Fruit fly (Drosophila melanogaster) whole organism, embryonic: ENCODE measurements around the gene scpr-A.

Experiments
- CG10366 ChIP-seq: fragments of 200-800 bp; sonication (Bioruptor generic); IDR thresholded peaks from 2 replicates; pipeline ENCODE4 v1.3.6; 2022; ENCODE audit warnings: missing biosample characterization, missing genetic modification characterization
- CG10431 ChIP-seq: fragments of 200-800 bp; sonication (Bioruptor generic); optimal IDR thresholded peaks from 3 replicates; lab custom pipeline; 2018; ENCODE audit warnings: missing biosample characterization, mild to moderate bottlenecking, missing genetic modification characterization
- CG11085 ChIP-seq: fragments of 200-800 bp; sonication (Bioruptor generic); IDR thresholded peaks from 2 replicates; pipeline ENCODE4 v1.3.6; 2022; ENCODE audit warnings: missing biosample characterization, missing genetic modification characterization
- CG11093 ChIP-seq: fragments of 200-800 bp; sonication (Bioruptor generic); IDR thresholded peaks from 3 replicates; pipeline ENCODE4 v1.3.6; 2022; ENCODE audit warnings: missing biosample characterization, missing genetic modification characterization
- CG12219 ChIP-seq: fragments of 200-800 bp; sonication (Bioruptor generic); optimal IDR thresholded peaks from 3 replicates; lab custom pipeline; 2018; ENCODE audit warnings: missing biosample characterization, mild to moderate bottlenecking, missing genetic modification characterization
- CG13424 ChIP-seq: fragments of 200-800 bp; sonication (Bioruptor generic); optimal IDR thresholded peaks from 2 replicates; lab custom pipeline; 2019; ENCODE audit warnings: missing biosample characterization, mild to moderate bottlenecking, missing genetic modification characterization, moderate library complexity
- CG13624 ChIP-seq: fragments of 200-800 bp; sonication (Bioruptor generic); optimal IDR thresholded peaks from 2 replicates; lab custom pipeline; 2016; ENCODE audit warnings: missing biosample characterization, missing genetic modification characterization
- CG13894 ChIP-seq: fragments of 200-800 bp; sonication (Bioruptor generic); optimal IDR thresholded peaks from 3 replicates; lab custom pipeline; 2018; ENCODE audit warnings: missing biosample characterization, mild to moderate bottlenecking, missing genetic modification characterization, moderate library complexity
- CG14667 ChIP-seq: fragments of 200-800 bp; sonication (Bioruptor generic); IDR thresholded peaks from 2 replicates; pipeline ENCODE4 v1.3.6; 2022; ENCODE audit warnings: missing biosample characterization, missing genetic modification characterization
- CG15073 ChIP-seq: fragments of 200-800 bp; sonication (Bioruptor generic); optimal IDR thresholded peaks from 2 replicates; lab custom pipeline; 2016; ENCODE audit warnings: missing biosample characterization, missing genetic modification characterization
- CG1603 ChIP-seq: fragments of 200-800 bp; sonication (Bioruptor generic); optimal IDR thresholded peaks from 2 replicates; lab custom pipeline; 2019; ENCODE audit warnings: missing biosample characterization, mild to moderate bottlenecking, missing genetic modification characterization, moderate library complexity
- CG17912 ChIP-seq: fragments of 200-800 bp; sonication (Bioruptor generic); optimal IDR thresholded peaks from 2 replicates; lab custom pipeline; 2018; ENCODE audit warnings: missing biosample characterization, mild to moderate bottlenecking, missing genetic modification characterization
- CG1792 ChIP-seq: fragments of 200-800 bp; sonication (Bioruptor generic); optimal IDR thresholded peaks from 2 replicates; lab custom pipeline; 2016; ENCODE audit warnings: missing biosample characterization, missing genetic modification characterization
- CG30431 ChIP-seq: fragments of 200-800 bp; sonication (Bioruptor generic); optimal IDR thresholded peaks from 2 replicates; lab custom pipeline; 2017; ENCODE audit warnings: missing biosample characterization, missing genetic modification characterization
- CG32767 ChIP-seq: fragments of 200-800 bp; sonication (Bioruptor generic); IDR thresholded peaks from 2 replicates; pipeline ENCODE4 v1.3.6; 2022; ENCODE audit warnings: missing biosample characterization, missing genetic modification characterization
- CG4404 ChIP-seq: fragments of 200-800 bp; sonication (Bioruptor generic); IDR thresholded peaks from 2 replicates; pipeline ENCODE4 v1.3.6; 2022; ENCODE audit warnings: missing biosample characterization, missing genetic modification characterization
- CG4707 ChIP-seq: fragments of 200-800 bp; sonication (Bioruptor generic); optimal IDR thresholded peaks from 2 replicates; lab custom pipeline; 2018; ENCODE audit warnings: missing biosample characterization, mild to moderate bottlenecking, missing genetic modification characterization, moderate library complexity
- CG6854 ChIP-seq: fragments of 200-800 bp; sonication (Bioruptor generic); optimal IDR thresholded peaks from 3 replicates; lab custom pipeline; 2017; ENCODE audit warnings: missing biosample characterization, mild to moderate bottlenecking, missing genetic modification characterization
- CG7745 ChIP-seq: fragments of 200-800 bp; sonication (Bioruptor generic); optimal IDR thresholded peaks from 2 replicates; lab custom pipeline; 2018; ENCODE audit warnings: missing biosample characterization, mild to moderate bottlenecking, missing genetic modification characterization, moderate library complexity
- CG7839 ChIP-seq: fragments of 200-800 bp; sonication (Bioruptor generic); optimal IDR thresholded peaks from 3 replicates; lab custom pipeline; 2018; ENCODE audit warnings: missing biosample characterization, mild to moderate bottlenecking, missing genetic modification characterization, moderate library complexity
- CG7963 ChIP-seq: fragments of 200-800 bp; sonication (Bioruptor generic); IDR thresholded peaks from 3 replicates; pipeline ENCODE4 v1.3.6; 2022; ENCODE audit warnings: missing biosample characterization, missing genetic modification characterization; ENCODE audit not compliant: partially characterized antibody
- CG9215 ChIP-seq: fragments of 200-800 bp; sonication (Bioruptor generic); IDR thresholded peaks from 2 replicates; pipeline ENCODE4 v1.3.6; 2022; ENCODE audit warnings: missing biosample characterization, missing genetic modification characterization
- Dip3 ChIP-seq: fragments of 200-800 bp; sonication (Bioruptor generic); optimal IDR thresholded peaks from 3 replicates; lab custom pipeline; 2016; ENCODE audit warnings: missing biosample characterization, missing genetic modification characterization
- Ets97D ChIP-seq: fragments of 200-800 bp; sonication (Bioruptor generic); optimal IDR thresholded peaks from 3 replicates; lab custom pipeline; 2016; ENCODE audit warnings: missing biosample characterization, missing genetic modification characterization
- H2.0 ChIP-seq: fragments of 200-800 bp; sonication (Bioruptor generic); IDR thresholded peaks from 2 replicates; pipeline ENCODE4 v1.3.6; 2022; ENCODE audit warnings: missing biosample characterization, missing genetic modification characterization
- Hr51 ChIP-seq, 2 experiments: fragments of 200-800 bp; sonication (Bioruptor generic); optimal IDR thresholded peaks; 2 replicates in 1 of 2; 3 replicates in 1 of 2; lab custom pipeline; 2016 to 2018; ENCODE audit warnings: missing biosample characterization in 2 of 2, missing genetic modification characterization in 2 of 2, mild to moderate bottlenecking in 1 of 2, moderate library complexity in 1 of 2
- NFAT ChIP-seq: fragments of 200-800 bp; sonication (Bioruptor generic); IDR thresholded peaks from 2 replicates; pipeline ENCODE4 v1.3.6; 2022; ENCODE audit warnings: missing biosample characterization, missing genetic modification characterization
- Sin3A ChIP-seq: fragments of >200 bp; optimal IDR thresholded peaks from 2 replicates; lab custom pipeline; 2018
- Sry-δ ChIP-seq: fragments of 200-800 bp; sonication (Bioruptor generic); optimal IDR thresholded peaks from 2 replicates; lab custom pipeline; 2016; ENCODE audit warnings: missing biosample characterization, missing genetic modification characterization
- Xbp1 ChIP-seq: fragments of 200-800 bp; sonication (Bioruptor generic); optimal IDR thresholded peaks from 3 replicates; lab custom pipeline; 2016; ENCODE audit warnings: missing biosample characterization, mild to moderate bottlenecking, missing genetic modification characterization
- abd-A ChIP-seq: fragments of 200-800 bp; sonication (Bioruptor generic); optimal IDR thresholded peaks from 3 replicates; lab custom pipeline; 2019; ENCODE audit warnings: missing biosample characterization, mild to moderate bottlenecking, missing genetic modification characterization, moderate library complexity
- ara ChIP-seq: fragments of 200-800 bp; sonication (Bioruptor generic); IDR thresholded peaks from 2 replicates; pipeline ENCODE4 v1.3.6; 2022; ENCODE audit warnings: missing biosample characterization, missing genetic modification characterization
- ase ChIP-seq: fragments of 200-800 bp; sonication (Bioruptor generic); IDR thresholded peaks from 3 replicates; pipeline ENCODE4 v1.3.6; 2022; ENCODE audit warnings: missing biosample characterization, missing genetic modification characterization
- az2 ChIP-seq: fragments of 200-800 bp; sonication (Bioruptor generic); optimal IDR thresholded peaks from 3 replicates; lab custom pipeline; 2016; ENCODE audit warnings: missing biosample characterization, missing genetic modification characterization
- bsh ChIP-seq, 2 experiments: fragments of 200-800 bp; sonication (Bioruptor generic); optimal IDR thresholded peaks; 2 replicates each; lab custom pipeline; 2017 to 2018; ENCODE audit warnings: mild to moderate bottlenecking in 2 of 2, missing biosample characterization in 2 of 2, missing genetic modification characterization in 2 of 2, moderate library complexity in 1 of 2
- crol ChIP-seq: fragments of 200-800 bp; sonication (Bioruptor generic); IDR thresholded peaks from 2 replicates; pipeline ENCODE4 v1.3.6; 2022; ENCODE audit warnings: missing biosample characterization, missing genetic modification characterization
- dysf ChIP-seq: fragments of 200-800 bp; sonication (Bioruptor generic); IDR thresholded peaks from 3 replicates; pipeline ENCODE4 v1.3.6; 2022; ENCODE audit warnings: missing biosample characterization, missing genetic modification characterization
- emc ChIP-seq: fragments of 200-800 bp; sonication (Bioruptor generic); optimal IDR thresholded peaks from 2 replicates; lab custom pipeline; 2016; ENCODE audit warnings: missing biosample characterization, missing genetic modification characterization
- gce ChIP-seq: fragments of 200-800 bp; sonication (Bioruptor generic); IDR thresholded peaks from 3 replicates; pipeline ENCODE4 v1.3.6; 2022; ENCODE audit warnings: missing biosample characterization, missing genetic modification characterization
- h ChIP-seq: fragments of >200 bp; optimal IDR thresholded peaks from 2 replicates; lab custom pipeline; 2017
- hb ChIP-seq: fragments of 200-800 bp; sonication (Bioruptor generic); IDR thresholded peaks from 3 replicates; pipeline ENCODE4 v1.3.6; 2022; ENCODE audit warnings: missing biosample characterization, missing genetic modification characterization; ENCODE audit not compliant: partially characterized antibody
- lbe ChIP-seq: fragments of 200-800 bp; sonication (Bioruptor generic); optimal IDR thresholded peaks from 2 replicates; lab custom pipeline; 2016; ENCODE audit warnings: missing biosample characterization, mild to moderate bottlenecking, missing genetic modification characterization
- peb ChIP-seq: fragments of 200-800 bp; sonication (Bioruptor generic); IDR thresholded peaks from 2 replicates; pipeline ENCODE4 v1.3.6; 2022; ENCODE audit warnings: missing biosample characterization, missing genetic modification characterization
- pho ChIP-seq: fragments of 200-800 bp; sonication (Bioruptor generic); optimal IDR thresholded peaks from 2 replicates; lab custom pipeline; 2016; ENCODE audit warnings: missing biosample characterization, missing genetic modification characterization
- repo ChIP-seq: fragments of 200-800 bp; sonication (Bioruptor generic); optimal IDR thresholded peaks from 2 replicates; lab custom pipeline; 2016; ENCODE audit warnings: missing biosample characterization, missing genetic modification characterization
- ro ChIP-seq: fragments of 200-800 bp; sonication (Bioruptor generic); IDR thresholded peaks from 2 replicates; pipeline ENCODE4 v1.3.6; 2022; ENCODE audit warnings: missing biosample characterization, missing genetic modification characterization
- slou ChIP-seq: fragments of 200-800 bp; sonication (Bioruptor generic); optimal IDR thresholded peaks from 3 replicates; lab custom pipeline; 2016; ENCODE audit warnings: missing biosample characterization, missing genetic modification characterization
- tx ChIP-seq: fragments of 200-800 bp; sonication (Bioruptor generic); optimal IDR thresholded peaks from 2 replicates; lab custom pipeline; 2016; ENCODE audit warnings: missing biosample characterization, missing genetic modification characterization
- wdn ChIP-seq: fragments of 200-800 bp; sonication (Bioruptor generic); IDR thresholded peaks from 2 replicates; pipeline ENCODE4 v1.3.6; 2022; ENCODE audit warnings: missing biosample characterization, missing genetic modification characterization
- wek ChIP-seq: fragments of 200-800 bp; sonication (Bioruptor generic); optimal IDR thresholded peaks from 3 replicates; lab custom pipeline; 2018; ENCODE audit warnings: missing biosample characterization, mild to moderate bottlenecking, missing genetic modification characterization, moderate library complexity
- zf30C ChIP-seq: fragments of 200-800 bp; sonication (Bioruptor generic); optimal IDR thresholded peaks from 3 replicates; lab custom pipeline; 2018; ENCODE audit warnings: missing biosample characterization, mild to moderate bottlenecking, missing genetic modification characterization

The scpr-A gene

dm6 chr3R:11196648-11197388 is 44.2 kb upstream of the scpr-A start (continued):
- TF ChIP-seq slou, result peak; percentile 98
- TF ChIP-seq CG13424, result peak; percentile 99
- peak; percentile 96 for TF ChIP-seq CG11085
- TF ChIP-seq Sin3A, result no peak
- peak; percentile 96 for TF ChIP-seq CG14667
- TF ChIP-seq lbe (GFP tag; lab: Kevin White, UChicago), result peak; percentile 85
- peak; percentile 65 for TF ChIP-seq repo (GFP tag; lab: Kevin White, UChicago)
- TF ChIP-seq emc (GFP tag; lab: Kevin White, UChicago), result peak; percentile 85
- TF ChIP-seq CG1792 (GFP tag; lab: Kevin White, UChicago), result peak; percentile 88
- TF ChIP-seq Sry-δ (GFP tag; lab: Kevin White, UChicago), result peak; percentile 17
- TF ChIP-seq h (lab: Kevin White, UChicago), result no peak
- peak; percentile 57 for TF ChIP-seq wek (GFP tag; lab: Kevin White, UChicago)
- peak; percentile 96 for TF ChIP-seq pho (GFP tag; lab: Kevin White, UChicago)
- TF ChIP-seq CG17912 (GFP tag; lab: Kevin White, UChicago), result peak; percentile 85
- no peak for TF ChIP-seq CG7745 (tag; lab: Kevin White, UChicago)
- TF ChIP-seq CG4404 (GFP tag; lab: Robert Waterston, UW), result peak; percentile 97
- TF ChIP-seq hb (GFP tag; lab: Robert Waterston, UW), result no peak
- peak in 1 of 2 experiments; percentile 98 for TF ChIP-seq bsh (GFP tag; optimal IDR thresholded peaks at IDR 0.05; lab: Kevin White, UChicago)
- TF ChIP-seq NFAT (GFP tag; lab: Robert Waterston, UW), result peak; percentile 95
- TF ChIP-seq CG7963 (GFP tag; lab: Robert Waterston, UW), result no peak
- peak; percentile 81 for TF ChIP-seq tx (GFP tag; lab: Kevin White, UChicago)
- TF ChIP-seq CG9215 (GFP tag; lab: Robert Waterston, UW), result peak; percentile 99
- TF ChIP-seq CG32767 (GFP tag; lab: Robert Waterston, UW), result peak; percentile 99
- TF ChIP-seq ro, result peak; percentile 97
- no peak for TF ChIP-seq zf30C (GFP tag; lab: Kevin White, UChicago)
- peak; percentile 97 for TF ChIP-seq CG30431 (GFP tag; lab: Kevin White, UChicago)
- TF ChIP-seq CG7839 (tag; lab: Kevin White, UChicago), result peak; percentile 100
- TF ChIP-seq H2.0, result peak; percentile 96
- peak; percentile 73 for TF ChIP-seq crol
- peak; percentile 88 for TF ChIP-seq Dip3
- peak; percentile 96 for TF ChIP-seq ara (GFP tag; lab: Robert Waterston, UW)
- peak; percentile 82 for TF ChIP-seq CG4707 (GFP tag; lab: Kevin White, UChicago)
- peak; percentile 99 for TF ChIP-seq dysf
- peak; percentile 97 for TF ChIP-seq CG10431 (GFP tag; lab: Kevin White, UChicago)
- peak; percentile 97 for TF ChIP-seq Xbp1 (GFP tag; lab: Kevin White, UChicago)
- peak; percentile 98 for TF ChIP-seq CG6854 (GFP tag; lab: Kevin White, UChicago)
- TF ChIP-seq gce (GFP tag; lab: Robert Waterston, UW), result peak; percentile 96
- TF ChIP-seq CG1603, result peak; percentile 61
- TF ChIP-seq CG12219 (GFP tag; lab: Kevin White, UChicago), result peak; percentile 92
- TF ChIP-seq CG10366, result peak; percentile 97
- TF ChIP-seq wdn, result peak; percentile 97
- TF ChIP-seq CG13624, result peak; percentile 97
- peak; percentile 97 for TF ChIP-seq peb (GFP tag; lab: Robert Waterston, UW)
- peak; percentile 96 for TF ChIP-seq az2
- TF ChIP-seq Ets97D (GFP tag; lab: Kevin White, UChicago), result peak; percentile 85
- peak; percentile 93 to 100 for TF ChIP-seq Hr51 (GFP tag; optimal IDR thresholded peaks at IDR 0.05; lab: Kevin White, UChicago)
- TF ChIP-seq CG11093 (GFP tag; lab: Robert Waterston, UW), result peak; percentile 98
- TF ChIP-seq abd-A, result peak; percentile 98
- TF ChIP-seq CG15073 (GFP tag; lab: Kevin White, UChicago), result peak; percentile 70
- TF ChIP-seq CG13894 (tag; lab: Kevin White, UChicago), result peak; percentile 98
- peak; percentile 97 for TF ChIP-seq ase
